Worm (Caenorhabditis elegans): Measurements from ENCODE around the gene gphr-1.

ce11 chrIII:12186111-12186510 lies 32.7 kb upstream of the gphr-1 start, which contains the start of gene lury-1:
- TF ChIP-seq nhr-25 (tag; optimal IDR thresholded peaks at IDR 0.05) (no peak), aly-2 (tag; optimal IDR thresholded peaks at IDR 0.05) (no peak), lin-13 (GFP tag; optimal IDR thresholded peaks at IDR 0.05) (no peak), unc-62 (GFP tag; optimal IDR thresholded peaks at IDR 0.05) (no peak), nhr-11 (tag; optimal IDR thresholded peaks at IDR 0.05) (no peak), nhr-77 (tag; optimal IDR thresholded peaks at IDR 0.05) (no peak), nhr-10 (tag; optimal IDR thresholded peaks at IDR 0.05) (no peak), lsy-2 (tag; optimal IDR thresholded peaks at IDR 0.05) (no peak), sma-3 (GFP tag; optimal IDR thresholded peaks at IDR 0.05) (no peak), alr-1 (tag; optimal IDR thresholded peaks at IDR 0.05) (no peak), blmp-1 (tag; optimal IDR thresholded peaks at IDR 0.05; ENCODE audit: insufficient read depth) (no peak), R02D3.7 (tag; optimal IDR thresholded peaks at IDR 0.05) (no peak), nhr-237 (tag; optimal IDR thresholded peaks at IDR 0.05) (no peak)

Measured in whole organism, L2 larva.